Worm (Caenorhabditis elegans) whole organism, late embryonic: ENCODE measurements around the gene T05H4.15.

ENCODE experiments used
- F13H6.1 ChIP-seq: sonication (generic microtip); optimal IDR thresholded peaks from 2 replicates; lab custom pipeline; 2016; ENCODE audit warnings: missing genetic modification characterization, missing compliant biosample characterization
- K02D7.2 ChIP-seq: sonication (generic microtip); optimal IDR thresholded peaks from 2 replicates; lab custom pipeline; 2017; ENCODE audit warnings: mild to moderate bottlenecking, missing genetic modification characterization, missing compliant biosample characterization
- K09A11.1 ChIP-seq: sonication (generic microtip); optimal IDR thresholded peaks from 2 replicates; lab custom pipeline; 2017; ENCODE audit warnings: antibody characterized with exemption, mild to moderate bottlenecking, missing genetic modification characterization, missing compliant biosample characterization; ENCODE audit not compliant: insufficient read depth
- T23F11.4 ChIP-seq: fragments of 200-800 bp; sonication (Bioruptor generic); optimal IDR thresholded peaks from 2 replicates; lab custom pipeline; 2018; ENCODE audit warnings: mild to moderate bottlenecking, missing genetic modification characterization, missing compliant biosample characterization
- ceh-14 ChIP-seq: sonication (generic microtip); optimal IDR thresholded peaks from 2 replicates; lab custom pipeline; 2016; ENCODE audit warnings: missing genotype, missing genetic modification characterization, missing compliant biosample characterization
- ceh-18 ChIP-seq: sonication (generic microtip); optimal IDR thresholded peaks from 2 replicates; lab custom pipeline; 2016; ENCODE audit warnings: missing genetic modification characterization, missing compliant biosample characterization
- ceh-19 ChIP-seq: fragments of 200-800 bp; sonication (Bioruptor generic); optimal IDR thresholded peaks from 2 replicates; lab custom pipeline; 2018; ENCODE audit warnings: mild to moderate bottlenecking, missing genetic modification characterization, missing compliant biosample characterization
- ceh-24 ChIP-seq: sonication (generic microtip); optimal IDR thresholded peaks from 2 replicates; lab custom pipeline; 2016; ENCODE audit warnings: mild to moderate bottlenecking, missing genetic modification characterization, missing compliant biosample characterization
- ceh-30 ChIP-seq: fragments of 150-350 bp; optimal IDR thresholded peaks from 2 replicates; lab custom pipeline; 2014; ENCODE audit warnings: missing biosample characterization, missing genetic modification characterization
- ceh-31 ChIP-seq: sonication (generic microtip); optimal IDR thresholded peaks from 2 replicates; lab custom pipeline; 2016; ENCODE audit warnings: missing genetic modification characterization, missing compliant biosample characterization
- ceh-34 ChIP-seq: sonication (generic microtip); optimal IDR thresholded peaks from 2 replicates; lab custom pipeline; 2016; ENCODE audit warnings: mild to moderate bottlenecking, missing genetic modification characterization, missing compliant biosample characterization
- ceh-9 ChIP-seq: sonication (generic microtip); optimal IDR thresholded peaks from 2 replicates; lab custom pipeline; 2016; ENCODE audit warnings: mild to moderate bottlenecking, missing genetic modification characterization, inconsistent platforms, missing compliant biosample characterization
- dmd-4 ChIP-seq: sonication (generic microtip); optimal IDR thresholded peaks from 2 replicates; lab custom pipeline; 2016; ENCODE audit warnings: borderline replicate concordance, missing genetic modification characterization, missing compliant biosample characterization
- elt-2 ChIP-seq: sonication (generic microtip); optimal IDR thresholded peaks from 2 replicates; lab custom pipeline; 2016; ENCODE audit warnings: missing genetic modification reagents, missing genetic modification characterization, missing compliant biosample characterization
- elt-4 ChIP-seq: sonication (generic microtip); optimal IDR thresholded peaks from 2 replicates; lab custom pipeline; 2016; ENCODE audit warnings: missing genetic modification characterization, missing compliant biosample characterization
- fax-1 ChIP-seq: sonication (generic microtip); optimal IDR thresholded peaks from 2 replicates; lab custom pipeline; 2016; ENCODE audit warnings: missing genotype, missing genetic modification characterization, missing compliant biosample characterization
- fkh-6 ChIP-seq: sonication (generic microtip); optimal IDR thresholded peaks from 2 replicates; lab custom pipeline; 2016; ENCODE audit warnings: missing genetic modification characterization, missing compliant biosample characterization
- hlh-13 ChIP-seq: fragments of 200-800 bp; sonication (Bioruptor generic); optimal IDR thresholded peaks from 2 replicates; lab custom pipeline; 2018; ENCODE audit warnings: mild to moderate bottlenecking, missing genetic modification characterization, missing compliant biosample characterization
- hlh-15 ChIP-seq: sonication (generic microtip); optimal IDR thresholded peaks from 2 replicates; lab custom pipeline; 2016; ENCODE audit warnings: missing genetic modification characterization, missing compliant biosample characterization
- hlh-8 ChIP-seq: sonication (generic microtip); optimal IDR thresholded peaks from 2 replicates; lab custom pipeline; 2016; ENCODE audit warnings: missing genotype, missing genetic modification characterization, missing compliant biosample characterization
- lim-6 ChIP-seq: sonication (generic microtip); optimal IDR thresholded peaks from 2 replicates; lab custom pipeline; 2016; ENCODE audit warnings: missing genetic modification characterization, missing compliant biosample characterization
- lin-11 ChIP-seq: fragments of 200-800 bp; sonication (Bioruptor generic); optimal IDR thresholded peaks from 2 replicates; lab custom pipeline; 2018; ENCODE audit warnings: mild to moderate bottlenecking, missing genetic modification characterization, missing compliant biosample characterization
- mec-3 ChIP-seq: sonication (generic microtip); optimal IDR thresholded peaks from 2 replicates; lab custom pipeline; 2016; ENCODE audit warnings: borderline replicate concordance, missing genetic modification characterization, missing compliant biosample characterization
- nhr-11 ChIP-seq: fragments of 150-350 bp; optimal IDR thresholded peaks from 2 replicates; lab custom pipeline; 2014; ENCODE audit warnings: missing biosample characterization, missing genetic modification characterization
- odd-2 ChIP-seq: sonication (generic microtip); optimal IDR thresholded peaks from 2 replicates; lab custom pipeline; 2017; ENCODE audit warnings: antibody characterized with exemption, mild to moderate bottlenecking, missing genetic modification characterization, missing compliant biosample characterization
- pha-4 ChIP-seq: fragments of 150-350 bp; optimal IDR thresholded peaks from 2 replicates; lab custom pipeline; 2018; ENCODE audit warnings: missing biosample characterization, missing genetic modification reagents, missing genetic modification characterization
- pros-1 ChIP-seq: fragments of 150-350 bp; optimal IDR thresholded peaks from 2 replicates; lab custom pipeline; 2014; ENCODE audit warnings: missing biosample characterization, missing genetic modification reagents, missing genetic modification characterization
- ref-2 ChIP-seq: sonication (generic microtip); optimal IDR thresholded peaks from 2 replicates; lab custom pipeline; 2016; ENCODE audit warnings: missing genetic modification characterization, missing compliant biosample characterization
- sox-2 ChIP-seq: fragments of 200-800 bp; sonication (Bioruptor generic); IDR thresholded peaks from 2 replicates; pipeline ENCODE4 v1.3.6; 2022; ENCODE audit warnings: missing genetic modification reagents, missing genetic modification characterization, missing compliant biosample characterization
- syd-9 ChIP-seq: sonication (generic microtip); optimal IDR thresholded peaks from 2 replicates; lab custom pipeline; 2016; ENCODE audit warnings: mild to moderate bottlenecking, missing genetic modification characterization, moderate library complexity, missing compliant biosample characterization
- tbx-7 ChIP-seq: sonication (generic microtip); optimal IDR thresholded peaks from 2 replicates; lab custom pipeline; 2016; ENCODE audit warnings: missing genotype, missing genetic modification characterization, missing compliant biosample characterization
- unc-3 ChIP-seq, 2 experiments: fragments of 200-800 bp in 1 of 2; sonication (Bioruptor generic) in 1 of 2; sonication (generic microtip) in 1 of 2; conservative IDR thresholded peaks in 1 of 2; optimal IDR thresholded peaks in 1 of 2; 2 replicates each; pipeline versions ENCODE4 v1.3.6 to Lab custom; 2016 to 2022; ENCODE audit warnings: missing compliant biosample characterization in 2 of 2, missing genetic modification characterization in 2 of 2, missing genetic modification reagents in 1 of 2
- unc-42 ChIP-seq: sonication (generic microtip); optimal IDR thresholded peaks from 2 replicates; lab custom pipeline; 2016; ENCODE audit warnings: missing genotype, missing genetic modification characterization, missing compliant biosample characterization
- unc-55 ChIP-seq: sonication (generic microtip); optimal IDR thresholded peaks from 2 replicates; lab custom pipeline; 2017; ENCODE audit warnings: missing biosample characterization, missing genetic modification reagents, missing genetic modification characterization
- zip-5 ChIP-seq: sonication (generic microtip); optimal IDR thresholded peaks from 2 replicates; lab custom pipeline; 2016; ENCODE audit warnings: missing genetic modification characterization, missing compliant biosample characterization

The T05H4.15 gene

DNA sequence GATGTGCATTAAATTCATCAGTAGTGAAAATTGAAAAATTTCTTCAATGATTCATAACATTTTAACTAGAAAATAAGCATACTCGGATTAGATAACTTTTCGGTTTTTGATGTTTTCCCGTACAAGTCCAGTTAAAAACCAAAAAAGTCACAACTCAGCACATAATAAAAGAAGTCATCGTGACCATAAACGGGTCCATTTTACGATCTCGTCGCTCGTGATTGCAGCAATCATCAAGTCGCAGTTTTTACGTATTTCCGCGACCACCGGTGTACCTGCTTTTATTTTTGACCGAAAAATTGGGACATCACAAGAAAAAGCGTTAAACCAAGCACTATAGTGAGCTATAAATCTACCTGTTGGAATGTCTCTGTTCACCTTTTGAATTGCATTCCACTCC, 19.7 kb upstream of the T05H4.15 start:
- no peak for TF ChIP-seq zip-5 (tag; lab: Kevin White, UChicago)
- no peak for TF ChIP-seq odd-2 (tag; lab: Kevin White, UChicago)
- no peak for TF ChIP-seq ceh-14 (tag; lab: Kevin White, UChicago)
- no peak for TF ChIP-seq pros-1 (tag; lab: Kevin White, UChicago)
- no peak for TF ChIP-seq ceh-31 (tag; lab: Kevin White, UChicago)
- TF ChIP-seq ceh-24 (tag; lab: Kevin White, UChicago): no peak
- no peak for TF ChIP-seq syd-9 (tag; lab: Kevin White, UChicago)
- no peak for TF ChIP-seq ceh-34 (tag; lab: Kevin White, UChicago)
- TF ChIP-seq pha-4 (tag; lab: Kevin White, UChicago): no peak
- no peak for TF ChIP-seq T23F11.4 (GFP tag; lab: Kevin White, UChicago)
- TF ChIP-seq unc-55 (GFP tag; lab: Kevin White, UChicago): no peak
- no peak for TF ChIP-seq ceh-30 (tag; lab: Kevin White, UChicago)
- no peak for TF ChIP-seq hlh-8 (tag; lab: Kevin White, UChicago)
- TF ChIP-seq ceh-9 (tag; lab: Kevin White, UChicago): no peak
- TF ChIP-seq ceh-18: no peak
- no peak for TF ChIP-seq fax-1 (tag; lab: Kevin White, UChicago)
- TF ChIP-seq lim-6 (tag; lab: Kevin White, UChicago): no peak

ce11 chrV:6458302-6458998, 16.9 kb upstream of the T05H4.15 start:
- TF ChIP-seq nhr-11 (tag; lab: Kevin White, UChicago) (no peak), elt-4 (tag; lab: Kevin White, UChicago) (no peak), K02D7.2 (tag; lab: Kevin White, UChicago) (no peak), K09A11.1 (tag; lab: Kevin White, UChicago) (no peak), sox-2 (no peak), ceh-9 (tag; lab: Kevin White, UChicago) (no peak), hlh-13 (GFP tag; lab: Kevin White, UChicago) (no peak), ceh-34 (tag; lab: Kevin White, UChicago) (no peak), mec-3 (no peak), hlh-15 (tag; lab: Kevin White, UChicago) (no peak), fkh-6 (tag; lab: Kevin White, UChicago) (no peak), dmd-4 (tag; lab: Kevin White, UChicago) (no peak)

DNA sequence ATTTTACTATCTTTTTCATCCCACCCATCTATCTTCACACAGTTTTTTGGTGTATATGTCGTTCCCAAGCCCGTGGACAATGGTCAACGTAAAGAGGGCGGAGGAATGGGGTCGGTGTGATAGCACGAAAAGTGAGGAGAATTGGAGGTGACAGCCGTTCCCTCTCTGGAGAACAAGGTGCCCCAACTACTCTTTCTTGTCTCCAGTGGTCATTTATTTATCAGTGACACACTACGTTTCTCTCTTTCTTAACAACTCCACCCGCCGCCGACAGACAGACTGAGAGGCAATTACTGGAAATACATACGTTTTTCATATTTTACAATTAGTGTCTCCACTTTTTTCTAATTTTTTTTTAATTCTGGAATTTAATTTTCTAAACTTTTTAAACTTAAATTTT, 15.4 kb upstream of the T05H4.15 start:
- TF ChIP-seq fkh-6 (tag; lab: Kevin White, UChicago) (no peak), elt-2 (tag; lab: Kevin White, UChicago) (peak; percentile 6), unc-55 (GFP tag; lab: Kevin White, UChicago) (peak; percentile 42)

DNA sequence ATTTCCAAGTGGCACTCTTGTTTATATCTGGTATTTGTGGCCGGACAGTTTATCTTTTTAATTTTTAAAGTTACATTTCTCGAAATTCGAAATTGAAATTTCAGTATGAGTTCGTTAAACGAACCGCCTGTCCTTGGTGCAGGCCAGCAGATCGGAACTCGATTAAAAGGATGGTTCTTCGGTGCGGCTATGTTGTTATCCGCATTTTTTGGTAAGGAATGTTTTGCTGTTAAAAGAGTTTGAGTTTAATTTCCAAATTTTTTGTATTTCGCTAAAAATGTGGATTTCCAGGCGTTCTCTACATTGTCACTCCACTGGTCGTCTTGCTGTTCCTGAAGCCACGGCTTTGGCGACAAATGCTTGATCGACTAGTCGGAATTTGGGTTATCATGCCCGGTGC, 11.6 kb upstream of the T05H4.15 start, which contains the start of gene acl-9:
acl-9 (plus strand) TSS at position 105 of the 400 bp plus-strand sequence.
- no peak for TF ChIP-seq K02D7.2 (tag; lab: Kevin White, UChicago)
- no peak for TF ChIP-seq tbx-7 (tag; lab: Kevin White, UChicago)
- no peak for TF ChIP-seq elt-2 (tag; lab: Kevin White, UChicago)
- no peak for TF ChIP-seq nhr-11 (tag; lab: Kevin White, UChicago)
- no peak for TF ChIP-seq ceh-19 (GFP tag; lab: Kevin White, UChicago)
- no peak for TF ChIP-seq K09A11.1 (tag; lab: Kevin White, UChicago)
- TF ChIP-seq lin-11 (tag; lab: Kevin White, UChicago): no peak
- TF ChIP-seq hlh-13 (GFP tag; lab: Kevin White, UChicago): no peak
- TF ChIP-seq T23F11.4 (GFP tag; lab: Kevin White, UChicago): no peak
- no peak for TF ChIP-seq ref-2 (tag; lab: Kevin White, UChicago)
- TF ChIP-seq unc-42 (tag; lab: Kevin White, UChicago): no peak
- TF ChIP-seq F13H6.1: no peak
- TF ChIP-seq ceh-24 (tag; lab: Kevin White, UChicago): no peak
- no peak for TF ChIP-seq unc-3 (GFP tag; conservative IDR thresholded peaks at IDR 0.05; lab: Robert Waterston, UW)
- TF ChIP-seq unc-3 (tag; optimal IDR thresholded peaks at IDR 0.05; lab: Kevin White, UChicago): no peak
